Worm (Caenorhabditis elegans) whole organism, L1 larva: ENCODE data around the gene C49G7.12.

Experiments used
- C16A3.4 ChIP-seq: fragments of 150-350 bp; optimal IDR thresholded peaks from 2 replicates; lab custom pipeline; 2014; ENCODE audit warnings: missing biosample characterization, missing genetic modification characterization
- C34B4.2 ChIP-seq: sonication (generic microtip); optimal IDR thresholded peaks from 2 replicates; lab custom pipeline; 2017; ENCODE audit warnings: mild to moderate bottlenecking, missing genetic modification characterization, missing compliant biosample characterization
- aha-1 ChIP-seq: fragments of 150-350 bp; optimal IDR thresholded peaks from 2 replicates; lab custom pipeline; 2014; ENCODE audit warnings: missing biosample characterization, missing genetic modification characterization
- alr-1 ChIP-seq: fragments of 200-800 bp; sonication (Bioruptor generic); optimal IDR thresholded peaks from 2 replicates; lab custom pipeline; 2018; ENCODE audit warnings: borderline replicate concordance, mild to moderate bottlenecking, missing genetic modification characterization, missing compliant biosample characterization
- aly-2 ChIP-seq: fragments of 150-350 bp; optimal IDR thresholded peaks from 2 replicates; lab custom pipeline; 2014; ENCODE audit warnings: missing biosample characterization, missing genetic modification characterization
- ama-1 ChIP-seq: fragments of 150-350 bp; optimal IDR thresholded peaks from 2 replicates; lab custom pipeline; 2014
- ceh-63 ChIP-seq: fragments of 200-800 bp; sonication (Bioruptor generic); optimal IDR thresholded peaks from 2 replicates; lab custom pipeline; 2018; ENCODE audit warnings: mild to moderate bottlenecking, missing genetic modification characterization, missing compliant biosample characterization
- ceh-82 ChIP-seq, 3 experiments: fragments of 150-350 bp in 1 of 3; sonication (generic microtip) in 2 of 3; optimal IDR thresholded peaks; 2 replicates each; lab custom pipeline; 2014 to 2017; ENCODE audit warnings: missing biosample characterization in 3 of 3, missing genetic modification characterization in 3 of 3
- ces-1 ChIP-seq: fragments of 150-350 bp; optimal IDR thresholded peaks from 2 replicates; lab custom pipeline; 2014; ENCODE audit warnings: missing biosample characterization, missing genetic modification reagents, missing genetic modification characterization
- dpl-1 ChIP-seq, 3 experiments: fragments of 150-350 bp in 2 of 3; sonication (generic microtip) in 1 of 3; optimal IDR thresholded peaks; 2 replicates each; lab custom pipeline; 2014 to 2017; ENCODE audit warnings: missing biosample characterization in 3 of 3, missing genetic modification characterization in 3 of 3, missing genetic modification reagents in 3 of 3
- dsc-1 ChIP-seq: sonication (generic microtip); optimal IDR thresholded peaks from 2 replicates; lab custom pipeline; 2016; ENCODE audit warnings: mild to moderate bottlenecking, missing genetic modification characterization, missing compliant biosample characterization
- efl-1 ChIP-seq, 4 experiments: fragments of 150-350 bp; optimal IDR thresholded peaks in 3 of 4; peaks in 1 of 4; 1 replicate in 1 of 4; 2 replicates in 3 of 4; lab custom pipeline; 2014; ENCODE audit warnings: missing biosample characterization in 2 of 4, missing genetic modification characterization in 2 of 4, missing genetic modification reagents in 2 of 4
- egl-13 ChIP-seq: sonication (generic microtip); optimal IDR thresholded peaks from 2 replicates; lab custom pipeline; 2016; ENCODE audit warnings: missing genotype, missing genetic modification reagents, missing genetic modification characterization, missing compliant biosample characterization
- elt-2 ChIP-seq: sonication (generic microtip); optimal IDR thresholded peaks from 2 replicates; lab custom pipeline; 2016; ENCODE audit warnings: missing genetic modification characterization, mild to moderate bottlenecking, inconsistent platforms, missing compliant biosample characterization, missing genetic modification reagents
- elt-3 ChIP-seq, 6 experiments: fragments of 150-350 bp in 1 of 6; sonication (generic microtip); optimal IDR thresholded peaks; 2 replicates each; lab custom pipeline; 2017 to 2018; ENCODE audit warnings: missing biosample characterization in 6 of 6, missing genetic modification characterization in 6 of 6, inconsistent platforms in 1 of 6
- fkh-10 ChIP-seq: sonication (generic microtip); optimal IDR thresholded peaks from 2 replicates; lab custom pipeline; 2017; ENCODE audit warnings: missing biosample characterization, missing genetic modification reagents, missing genetic modification characterization
- fkh-8 ChIP-seq: sonication (generic microtip); optimal IDR thresholded peaks from 2 replicates; lab custom pipeline; 2016; ENCODE audit warnings: mild to moderate bottlenecking, missing genetic modification characterization, missing compliant biosample characterization
- hlh-17 ChIP-seq: fragments of 200-800 bp; sonication (Bioruptor generic); optimal IDR thresholded peaks from 2 replicates; lab custom pipeline; 2018; ENCODE audit warnings: missing genetic modification characterization, mild to moderate bottlenecking, missing compliant biosample characterization, moderate library complexity, borderline replicate concordance
- isw-1 ChIP-seq: fragments of 200-800 bp; sonication (Bioruptor generic); IDR thresholded peaks from 2 replicates; pipeline ENCODE4 v1.3.6; 2022; ENCODE audit warnings: missing genetic modification characterization, missing compliant biosample characterization
- lin-14 ChIP-seq: fragments of 200-800 bp; sonication (Bioruptor generic); optimal IDR thresholded peaks from 2 replicates; lab custom pipeline; 2018; ENCODE audit warnings: mild to moderate bottlenecking, missing genetic modification characterization, moderate library complexity, missing compliant biosample characterization
- lin-15B ChIP-seq: fragments of 150-350 bp; sonication (generic microtip); optimal IDR thresholded peaks from 3 replicates; lab custom pipeline; 2014; ENCODE audit warnings: missing biosample characterization, missing genetic modification characterization
- lin-39 ChIP-seq: fragments of 150-350 bp; optimal IDR thresholded peaks from 2 replicates; lab custom pipeline; 2014; ENCODE audit warnings: missing biosample characterization, missing genetic modification reagents, missing genetic modification characterization
- lsy-2 ChIP-seq, 2 experiments: fragments of 150-350 bp; optimal IDR thresholded peaks; 2 replicates each; lab custom pipeline; 2014; ENCODE audit warnings: missing biosample characterization in 2 of 2, missing genetic modification characterization in 2 of 2
- mep-1 ChIP-seq: fragments of 150-350 bp; optimal IDR thresholded peaks from 2 replicates; lab custom pipeline; 2014; ENCODE audit warnings: missing biosample characterization, missing genetic modification characterization
- nhr-19 ChIP-seq: fragments of 200-800 bp; sonication (Bioruptor generic); conservative IDR thresholded peaks from 2 replicates; pipeline ENCODE4 v1.3.6; 2022; ENCODE audit warnings: missing genetic modification characterization, missing compliant biosample characterization
- nhr-47 ChIP-seq: sonication (generic microtip); optimal IDR thresholded peaks from 2 replicates; lab custom pipeline; 2016; ENCODE audit warnings: mild to moderate bottlenecking, missing genetic modification characterization, moderate library complexity, missing compliant biosample characterization
- nhr-76 ChIP-seq: sonication (generic microtip); optimal IDR thresholded peaks from 2 replicates; lab custom pipeline; 2017; ENCODE audit warnings: missing biosample characterization, missing genetic modification characterization
- nhr-85 ChIP-seq: sonication (generic microtip); peaks from one replicate; lab custom pipeline; 2016; ENCODE audit warnings: missing genetic modification characterization, inconsistent platforms, missing compliant biosample characterization
- rnt-1 ChIP-seq: sonication (generic microtip); optimal IDR thresholded peaks from 2 replicates; lab custom pipeline; 2016; ENCODE audit warnings: mild to moderate bottlenecking, missing genetic modification characterization, moderate library complexity, missing compliant biosample characterization
- snu-23 ChIP-seq: sonication (generic microtip); optimal IDR thresholded peaks from 2 replicates; lab custom pipeline; 2016; ENCODE audit warnings: missing genetic modification characterization, missing compliant biosample characterization
- sup-37 ChIP-seq: fragments of 200-800 bp; sonication (Bioruptor generic); optimal IDR thresholded peaks from 2 replicates; lab custom pipeline; 2018; ENCODE audit warnings: mild to moderate bottlenecking, missing genetic modification characterization, missing compliant biosample characterization
- unc-130 ChIP-seq: fragments of 150-350 bp; optimal IDR thresholded peaks from 2 replicates; lab custom pipeline; 2017; ENCODE audit warnings: missing biosample characterization, missing genetic modification characterization, inconsistent platforms
- unc-30 ChIP-seq: sonication (generic microtip); optimal IDR thresholded peaks from 2 replicates; lab custom pipeline; 2017; ENCODE audit warnings: missing biosample characterization, missing genetic modification characterization
- unc-62 ChIP-seq: fragments of 150-350 bp; optimal IDR thresholded peaks from 2 replicates; lab custom pipeline; 2014; ENCODE audit warnings: missing biosample characterization, missing genetic modification reagents, missing genetic modification characterization
- unc-86 ChIP-seq: sonication (generic microtip); optimal IDR thresholded peaks from 2 replicates; lab custom pipeline; 2016; ENCODE audit warnings: missing genetic modification characterization, missing compliant biosample characterization
- xbp-1 ChIP-seq: sonication (generic microtip); optimal IDR thresholded peaks from 2 replicates; lab custom pipeline; 2016; ENCODE audit warnings: missing genetic modification characterization, missing compliant biosample characterization

The C49G7.12 gene

ce11 chrV:4016780-4017179, 21.4 kb upstream of the C49G7.12 start, which contains the start of gene srw-89:
TSS of gene srw-89 (plus strand) at chrV:4017080.
- TF ChIP-seq nhr-85 (tag; lab: Kevin White, UChicago) = no peak
- TF ChIP-seq mep-1 (tag; lab: Kevin White, UChicago) = no peak
- TF ChIP-seq elt-2 (tag; lab: Kevin White, UChicago) = no peak
- no peak for TF ChIP-seq ceh-82 (tag; optimal IDR thresholded peaks at IDR 0.05; lab: Kevin White, UChicago)
- TF ChIP-seq sup-37 (GFP tag; lab: Kevin White, UChicago) = no peak
- TF ChIP-seq lin-39 (tag; lab: Kevin White, UChicago) = no peak
- no peak for TF ChIP-seq fkh-8 (tag; lab: Kevin White, UChicago)

- no peak for TF ChIP-seq nhr-47
- TF ChIP-seq fkh-8 (tag; lab: Kevin White, UChicago) = no peak
- no peak for TF ChIP-seq unc-130 (tag; lab: Kevin White, UChicago)
- no peak for TF ChIP-seq nhr-19
- TF ChIP-seq efl-1 (optimal IDR thresholded peaks at IDR 0.05; lab: Kevin White, UChicago) = no peak
- TF ChIP-seq efl-1 (GFP tag; optimal IDR thresholded peaks at IDR 0.05 in 1 of 2; lab: Kevin White, UChicago) = peak in 1 of 2 experiments; percentile 62
- no peak for TF ChIP-seq lin-15B (tag; lab: Kevin White, UChicago)
- no peak for TF ChIP-seq alr-1 (tag; lab: Kevin White, UChicago)
- no peak for TF ChIP-seq isw-1 (GFP tag; lab: Robert Waterston, UW)
Measured at ce11 chrV:4018591-4018990, 19.6 kb upstream of the C49G7.12 start.

- TF ChIP-seq aly-2 (tag; lab: Kevin White, UChicago) (no peak), hlh-17 (GFP tag; lab: Kevin White, UChicago) (no peak), nhr-76 (tag; lab: Kevin White, UChicago) (no peak), C16A3.4 (tag; lab: Kevin White, UChicago) (no peak), snu-23 (GFP tag; lab: Kevin White, UChicago) (no peak), ama-1 (lab: Kevin White, UChicago) (no peak), aha-1 (no peak), fkh-10 (GFP tag; lab: Kevin White, UChicago) (no peak), unc-86 (tag; lab: Kevin White, UChicago) (no peak), elt-3 (tag; optimal IDR thresholded peaks at IDR 0.05; lab: Kevin White, UChicago) (no peak), ceh-63 (GFP tag; lab: Kevin White, UChicago) (no peak), dpl-1 (GFP tag; optimal IDR thresholded peaks at IDR 0.05; lab: Kevin White, UChicago) (no peak)
Measured at ce11 chrV:4019188-4019587, 19.0 kb upstream of the C49G7.12 start, which contains the start of gene K09D9.3. TSS of gene K09D9.3 (plus strand) at chrV:4019488.

ce11 chrV:4021776-4022175, 16.4 kb upstream of the C49G7.12 start, which contains the start of gene K09D9.14:
TSS of gene K09D9.14 (minus strand) at chrV:4021876.
- TF ChIP-seq rnt-1 (tag; lab: Kevin White, UChicago) = no peak
- TF ChIP-seq fkh-8 (tag; lab: Kevin White, UChicago) = no peak
- TF ChIP-seq unc-62 (GFP tag; lab: Kevin White, UChicago) = no peak
- TF ChIP-seq C34B4.2 (tag; lab: Kevin White, UChicago) = no peak
- TF ChIP-seq unc-86 (tag; lab: Kevin White, UChicago) = no peak
- TF ChIP-seq, all 84 proteins: peak for 0

DNA sequence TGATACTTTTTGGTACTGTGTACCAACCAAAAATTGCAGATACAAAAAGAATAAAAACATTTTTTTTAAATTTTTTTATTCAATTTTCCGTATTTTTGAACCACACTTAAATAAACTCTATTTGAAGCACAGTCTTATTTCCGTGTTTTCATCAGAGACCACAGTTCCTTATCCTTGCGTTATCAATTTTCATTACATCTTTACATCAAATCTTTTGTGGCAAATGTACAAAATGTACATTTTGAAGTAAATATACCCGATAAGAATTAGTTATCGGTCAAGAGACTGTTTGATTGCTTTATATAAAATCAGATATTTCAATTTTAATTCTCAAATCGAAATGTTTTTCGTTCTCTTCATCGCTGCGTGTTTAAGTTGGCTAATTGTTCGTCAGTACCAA, 15.9 kb upstream of the C49G7.12 start, which contains the start of gene cyp-35A3:
Gene cyp-35A3, plus strand, starts transcription at position 301 of the 400 bp plus-strand sequence.
- TF ChIP-seq dsc-1 (tag; lab: Kevin White, UChicago) (no peak), lin-14 (GFP tag; lab: Kevin White, UChicago) (no peak), xbp-1 (tag; lab: Kevin White, UChicago) (no peak), ama-1 (lab: Kevin White, UChicago) (no peak), ces-1 (GFP tag; lab: Kevin White, UChicago) (no peak), lsy-2 (tag; optimal IDR thresholded peaks at IDR 0.05; lab: Kevin White, UChicago) (no peak), unc-30 (tag; lab: Kevin White, UChicago) (no peak), egl-13 (tag; lab: Kevin White, UChicago) (no peak)
